Worm (Caenorhabditis elegans) whole organism, L2 larva: Measurements from ENCODE around the gene pudl-2.

ENCODE experiments used
- skn-1 ChIP-seq: sonication (generic microtip); optimal IDR thresholded peaks from 2 replicates; lab custom pipeline; 2017; ENCODE audit warnings: missing biosample characterization, missing genetic modification characterization
- unc-39 ChIP-seq: fragments of 150-350 bp; optimal IDR thresholded peaks from 2 replicates; lab custom pipeline; 2014; ENCODE audit warnings: missing biosample characterization, missing genetic modification characterization

DNA sequence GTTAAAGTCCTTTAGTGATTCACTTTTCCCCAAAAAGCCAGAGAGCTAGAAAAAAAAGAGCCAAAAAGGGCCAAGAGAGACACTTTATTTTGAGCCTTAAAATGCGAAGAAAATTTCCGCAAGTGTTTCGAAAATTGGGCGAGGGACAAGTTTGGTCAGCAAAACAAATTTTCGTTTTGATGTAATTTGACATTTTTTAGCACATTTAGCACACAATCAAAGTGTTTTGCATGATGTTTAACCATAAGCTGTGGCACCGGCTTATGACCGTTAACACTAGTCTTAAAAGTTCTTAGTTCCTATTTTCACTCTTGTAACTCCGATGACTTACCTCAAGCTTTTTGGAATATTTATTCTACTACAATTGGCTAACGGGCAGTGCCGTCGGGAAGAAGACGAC lies 14.2 kb upstream of the pudl-2 start, which contains the start of gene Y54G2A.37:
- TF ChIP-seq unc-39 (tag; lab: Kevin White, UChicago) (no peak), skn-1 (tag; lab: Kevin White, UChicago) (no peak)
